Fruit fly (Drosophila melanogaster): Measurements from ENCODE around the gene Cpr65Ax2.

Gene Cpr65Ax2

dm6 chr3L:6184884-6185438, 34.3 kb upstream of the Cpr65Ax2 start, which contains the start of the genes D19B and CG43293:
Gene D19B (minus strand): TSS chr3L:6184920.
Gene CG43293 (plus strand): TSS chr3L:6185189.
- TF ChIP-seq CG14655 (GFP tag; optimal IDR thresholded peaks at IDR 0.05) = peak; percentile 88
- TF ChIP-seq Snoo (tag; optimal IDR thresholded peaks at IDR 0.05) = peak; percentile 84
- peak; percentile 82 for TF ChIP-seq CG8159 (tag; optimal IDR thresholded peaks at IDR 0.05)
- TF ChIP-seq CG13204 (GFP tag; optimal IDR thresholded peaks at IDR 0.05) = no peak
- peak; percentile 81 for TF ChIP-seq CG9948 (tag; optimal IDR thresholded peaks at IDR 0.05)
- no peak for TF ChIP-seq EcR (GFP tag; optimal IDR thresholded peaks at IDR 0.05)
- TF ChIP-seq gl (tag; optimal IDR thresholded peaks at IDR 0.05) = peak; percentile 76
- peak; percentile 93 for TF ChIP-seq Pif1B (GFP tag; optimal IDR thresholded peaks at IDR 0.05)
- peak; percentile 81 for TF ChIP-seq CG15710 (tag; optimal IDR thresholded peaks at IDR 0.05)
- peak; percentile 80 for TF ChIP-seq CG8301 (tag; optimal IDR thresholded peaks at IDR 0.05)
- TF ChIP-seq CG34367 (tag; optimal IDR thresholded peaks at IDR 0.05) = peak; percentile 81
- TF ChIP-seq rn (GFP tag; IDR thresholded peaks at IDR 0.05) = peak; percentile 86
- TF ChIP-seq fd96Ca (GFP tag; IDR thresholded peaks at IDR 0.05) = peak; percentile 92
- TF ChIP-seq CG17806 (tag; optimal IDR thresholded peaks at IDR 0.05) = peak; percentile 82
- no peak for TF ChIP-seq Pif1A (GFP tag; optimal IDR thresholded peaks at IDR 0.05)
- peak; percentile 92 for TF ChIP-seq CG4496 (GFP tag; IDR thresholded peaks at IDR 0.05)
- TF ChIP-seq CG12605 (GFP tag; IDR thresholded peaks at IDR 0.05) = peak; percentile 91
- peak; percentile 92 for TF ChIP-seq CG32121 (GFP tag; IDR thresholded peaks at IDR 0.05)
- no peak for TF ChIP-seq D1 (tag; optimal IDR thresholded peaks at IDR 0.05)
- TF ChIP-seq CG10348 (GFP tag; IDR thresholded peaks at IDR 0.05) = peak; percentile 36; the same call in 1 of the 2 replicates
- TF ChIP-seq Ets98B (GFP tag; IDR thresholded peaks at IDR 0.05) = peak; percentile 94

DNA sequence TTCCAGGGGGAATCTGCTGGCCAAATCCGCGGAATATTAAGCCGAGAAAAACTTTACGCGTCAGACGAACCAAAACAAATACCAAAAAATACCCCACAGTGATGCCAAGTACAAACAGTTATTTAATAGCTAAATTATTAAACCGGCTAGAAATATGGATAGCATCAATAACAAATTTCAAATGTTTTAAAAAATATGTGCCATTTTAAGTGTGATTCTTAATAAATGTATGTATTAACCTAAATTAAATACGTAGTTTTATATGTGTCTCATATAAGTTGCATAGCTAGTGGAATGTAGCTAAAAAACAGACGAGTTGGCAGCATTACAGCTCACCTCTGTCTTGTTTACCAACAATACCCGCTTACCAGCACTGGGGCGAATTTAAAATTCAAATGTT, 31.1 kb upstream of the Cpr65Ax2 start, which contains the start of gene CG10274:
CG10274 (minus strand) TSS at position 54 of the 400 bp plus-strand sequence.
- TF ChIP-seq rn (GFP tag; IDR thresholded peaks at IDR 0.05) (no peak), gl (tag; optimal IDR thresholded peaks at IDR 0.05) (no peak), CG4496 (GFP tag; IDR thresholded peaks at IDR 0.05) (peak; percentile 59; the same call in 2 of the 3 replicates), Snoo (tag; optimal IDR thresholded peaks at IDR 0.05) (no peak), CG8159 (tag; optimal IDR thresholded peaks at IDR 0.05) (no peak), CG32121 (GFP tag; IDR thresholded peaks at IDR 0.05) (peak; percentile 17; the same call in 1 of the 2 replicates), CG9948 (tag; optimal IDR thresholded peaks at IDR 0.05) (peak; percentile 52), CG17806 (tag; optimal IDR thresholded peaks at IDR 0.05) (peak; percentile 40), CG15710 (tag; optimal IDR thresholded peaks at IDR 0.05) (peak; percentile 72)

DNA sequence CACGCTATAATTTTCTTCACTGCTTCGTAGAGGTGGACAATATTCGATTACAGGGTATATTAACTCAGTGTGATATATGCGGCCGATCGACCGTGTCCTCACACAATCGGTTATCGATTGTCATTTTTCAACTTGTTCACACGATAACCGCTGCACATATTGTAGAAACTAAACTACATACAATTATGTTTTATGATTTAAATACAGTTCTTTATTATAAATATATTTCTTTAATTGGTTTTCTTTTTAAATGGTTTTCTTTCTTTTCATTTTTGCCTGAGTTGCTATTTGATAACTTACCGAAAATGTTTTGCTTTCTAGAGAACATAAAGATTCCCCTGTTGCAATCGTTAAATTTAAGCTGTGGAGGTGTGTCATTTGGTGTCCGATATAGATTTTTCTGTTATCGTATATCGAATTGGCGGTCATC, 23.2 kb upstream of the Cpr65Ax2 start, which contains the start of the genes fmt and CG7376:
fmt (minus strand) TSS at position 55 of the 430 bp plus-strand sequence.
CG7376 (plus strand) TSS at position 423 of the 430 bp plus-strand sequence.
- TF ChIP-seq CG9948 (tag; optimal IDR thresholded peaks at IDR 0.05) (peak; percentile 45), Snoo (tag; optimal IDR thresholded peaks at IDR 0.05) (no peak)

dm6 chr3L:6162483-6163128, 11.9 kb upstream of the Cpr65Ax2 start, which contains the start of gene Prdm13:
Gene Prdm13 (plus strand): TSS chr3L:6163127.
- TF ChIP-seq Pif1B (GFP tag; optimal IDR thresholded peaks at IDR 0.05) = no peak
- no peak for TF ChIP-seq CG32121 (GFP tag; IDR thresholded peaks at IDR 0.05)
- TF ChIP-seq CG8159 (tag; optimal IDR thresholded peaks at IDR 0.05) = no peak
- TF ChIP-seq CG34367 (tag; optimal IDR thresholded peaks at IDR 0.05) = no peak
- no peak for TF ChIP-seq CG15710 (tag; optimal IDR thresholded peaks at IDR 0.05)
- no peak for TF ChIP-seq fd96Ca (GFP tag; IDR thresholded peaks at IDR 0.05)
- no peak for TF ChIP-seq EcR (GFP tag; optimal IDR thresholded peaks at IDR 0.05)
- no peak for TF ChIP-seq Pif1A (GFP tag; optimal IDR thresholded peaks at IDR 0.05)
- no peak for TF ChIP-seq CG10348 (GFP tag; IDR thresholded peaks at IDR 0.05)
- TF ChIP-seq CG14655 (GFP tag; optimal IDR thresholded peaks at IDR 0.05) = no peak
- TF ChIP-seq D1 (tag; optimal IDR thresholded peaks at IDR 0.05) = no peak
- TF ChIP-seq CG8301 (tag; optimal IDR thresholded peaks at IDR 0.05) = no peak
- no peak for TF ChIP-seq rn (GFP tag; IDR thresholded peaks at IDR 0.05)
- no peak for TF ChIP-seq CG17806 (tag; optimal IDR thresholded peaks at IDR 0.05)
- TF ChIP-seq CG12605 (GFP tag; IDR thresholded peaks at IDR 0.05) = no peak
- no peak for TF ChIP-seq CG13204 (GFP tag; optimal IDR thresholded peaks at IDR 0.05)

- TF ChIP-seq Ets98B (GFP tag; IDR thresholded peaks at IDR 0.05) = no peak
- TF ChIP-seq CG14655 (GFP tag; optimal IDR thresholded peaks at IDR 0.05) = no peak
- no peak for TF ChIP-seq CG10348 (GFP tag; IDR thresholded peaks at IDR 0.05)
- TF ChIP-seq CG12605 (GFP tag; IDR thresholded peaks at IDR 0.05) = no peak
- no peak for TF ChIP-seq CG8301 (tag; optimal IDR thresholded peaks at IDR 0.05)
- TF ChIP-seq fd96Ca (GFP tag; IDR thresholded peaks at IDR 0.05) = no peak
- no peak for TF ChIP-seq CG15710 (tag; optimal IDR thresholded peaks at IDR 0.05)
- TF ChIP-seq Pif1A (GFP tag; optimal IDR thresholded peaks at IDR 0.05) = no peak
- TF ChIP-seq D1 (tag; optimal IDR thresholded peaks at IDR 0.05) = no peak
- no peak for TF ChIP-seq CG13204 (GFP tag; optimal IDR thresholded peaks at IDR 0.05)
These were observed 11.3 kb upstream of the Cpr65Ax2 start for dm6 chr3L:6161997-6162396.

DNA sequence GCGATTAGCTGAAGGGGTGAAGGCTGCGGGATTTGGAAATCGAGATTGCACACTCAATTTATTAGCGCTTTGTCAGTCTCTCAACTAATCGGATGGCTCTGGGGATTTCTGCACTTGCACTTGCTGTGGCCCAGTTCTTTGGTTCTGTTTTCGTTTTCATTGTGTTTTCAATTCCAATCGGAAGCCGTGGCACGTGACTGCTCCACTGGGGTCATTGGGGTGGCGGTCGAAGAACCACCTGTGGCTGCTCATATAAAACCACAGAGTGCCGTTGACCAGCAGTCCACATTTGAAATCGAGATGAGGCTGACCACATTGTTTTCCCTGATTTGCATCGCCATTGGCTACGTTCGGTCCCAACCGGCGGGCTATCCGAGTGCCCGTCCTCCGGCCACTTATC, 9.9 kb upstream of the Cpr65Ax2 start, which contains the start of gene Cpr65Az:
Cpr65Az (plus strand) TSS at position 301 of the 400 bp plus-strand sequence.
- TF ChIP-seq CG32121 (GFP tag; IDR thresholded peaks at IDR 0.05) (no peak), CG4496 (GFP tag; IDR thresholded peaks at IDR 0.05) (no peak), CG34367 (tag; optimal IDR thresholded peaks at IDR 0.05) (no peak), CG12605 (GFP tag; IDR thresholded peaks at IDR 0.05) (no peak), CG13204 (GFP tag; optimal IDR thresholded peaks at IDR 0.05) (no peak), CG15710 (tag; optimal IDR thresholded peaks at IDR 0.05) (no peak), Snoo (tag; optimal IDR thresholded peaks at IDR 0.05) (no peak), fd96Ca (GFP tag; IDR thresholded peaks at IDR 0.05) (no peak), CG17806 (tag; optimal IDR thresholded peaks at IDR 0.05) (no peak), CG8159 (tag; optimal IDR thresholded peaks at IDR 0.05) (no peak), CG8301 (tag; optimal IDR thresholded peaks at IDR 0.05) (no peak), D1 (tag; optimal IDR thresholded peaks at IDR 0.05) (no peak), gl (tag; optimal IDR thresholded peaks at IDR 0.05) (no peak), CG14655 (GFP tag; optimal IDR thresholded peaks at IDR 0.05) (no peak)
